Worm (Caenorhabditis elegans) whole organism, L4/young adult: ENCODE results near the gene fbxb-90.

Source experiments
- W03F9.2 ChIP-seq: fragments of 150-350 bp; optimal IDR thresholded peaks from 2 replicates; lab custom pipeline; 2014; ENCODE audit warnings: missing biosample characterization, missing genetic modification characterization
- dao-5 ChIP-seq: sonication (generic microtip); optimal IDR thresholded peaks from 2 replicates; lab custom pipeline; 2016; ENCODE audit warnings: missing genotype, missing genetic modification characterization, moderate library complexity, missing compliant biosample characterization
- him-1 ChIP-seq: sonication (generic microtip); optimal IDR thresholded peaks from 2 replicates; lab custom pipeline; 2016; ENCODE audit warnings: missing genotype, missing genetic modification reagents, missing genetic modification characterization, missing compliant biosample characterization

The fbxb-90 gene

DNA sequence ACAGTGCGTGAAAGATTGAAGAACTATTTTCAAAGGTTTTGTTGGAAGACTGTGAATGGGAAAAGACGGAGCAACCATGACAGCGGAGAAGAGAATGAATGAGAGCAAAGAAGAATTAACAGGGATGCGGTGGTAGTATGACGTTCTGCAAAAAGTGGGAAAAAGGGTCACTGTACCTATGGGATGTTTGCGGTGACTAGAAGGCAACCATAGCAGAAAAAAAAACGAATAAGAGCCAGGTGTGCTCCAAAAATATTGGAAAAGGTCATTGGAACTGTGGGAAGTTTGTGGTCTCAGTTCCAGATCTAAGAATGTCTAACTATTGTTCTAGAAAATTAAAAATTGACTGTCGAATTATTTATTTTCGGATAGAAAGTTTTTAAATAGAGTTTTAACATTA lies at the start of gene fbxb-90:
fbxb-90 (minus strand) TSS at position 101 of the 400 bp plus-strand sequence.
- TF ChIP-seq dao-5 (tag; lab: Kevin White, UChicago) (no peak), W03F9.2 (tag; lab: Kevin White, UChicago) (no peak), him-1 (no peak)

- TF ChIP-seq W03F9.2 (tag; lab: Kevin White, UChicago) (no peak), him-1 (no peak), dao-5 (tag; lab: Kevin White, UChicago) (no peak)
Observed at ce11 chrII:3795323-3795722, 46.7 kb upstream of the fbxb-90 start, which contains the start of gene Y8A9A.2. TSS of gene Y8A9A.2 (plus strand) at chrII:3795623.

DNA sequence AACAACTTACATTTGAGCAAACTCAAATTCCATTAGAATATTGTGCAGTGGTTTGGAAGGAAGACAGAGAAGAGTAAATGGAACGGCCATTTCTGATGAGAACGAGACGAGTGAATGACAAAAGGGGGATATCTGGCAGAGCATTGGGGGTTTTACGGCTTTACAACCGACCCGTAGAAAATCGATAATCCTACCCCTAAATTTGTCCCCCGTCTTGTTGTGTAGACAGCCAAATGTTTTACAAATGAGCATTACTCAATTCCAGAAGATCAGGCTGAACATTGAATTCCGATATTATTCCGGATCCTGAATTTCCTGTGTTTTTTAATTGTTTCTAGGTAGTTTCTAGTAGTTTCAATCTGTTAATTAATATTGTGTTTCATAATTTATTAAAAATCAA lies 44.7 kb upstream of the fbxb-90 start, which contains the start of gene fbxb-99:
fbxb-99 (minus strand) TSS at position 101 of the 400 bp plus-strand sequence.
- TF ChIP-seq him-1 (no peak), dao-5 (tag; lab: Kevin White, UChicago) (no peak)

- TF ChIP-seq him-1 (no peak), W03F9.2 (tag; lab: Kevin White, UChicago) (no peak), dao-5 (tag; lab: Kevin White, UChicago) (no peak)
Observed at ce11 chrII:3788356-3788962, 39.8 kb upstream of the fbxb-90 start.

ce11 chrII:3787151-3787550 lies 38.5 kb upstream of the fbxb-90 start, which contains the start of gene T24E12.13:
TSS of gene T24E12.13 (plus strand) at chrII:3787451.
- TF ChIP-seq dao-5 (tag; lab: Kevin White, UChicago) (no peak), him-1 (no peak), W03F9.2 (tag; lab: Kevin White, UChicago) (no peak)

DNA sequence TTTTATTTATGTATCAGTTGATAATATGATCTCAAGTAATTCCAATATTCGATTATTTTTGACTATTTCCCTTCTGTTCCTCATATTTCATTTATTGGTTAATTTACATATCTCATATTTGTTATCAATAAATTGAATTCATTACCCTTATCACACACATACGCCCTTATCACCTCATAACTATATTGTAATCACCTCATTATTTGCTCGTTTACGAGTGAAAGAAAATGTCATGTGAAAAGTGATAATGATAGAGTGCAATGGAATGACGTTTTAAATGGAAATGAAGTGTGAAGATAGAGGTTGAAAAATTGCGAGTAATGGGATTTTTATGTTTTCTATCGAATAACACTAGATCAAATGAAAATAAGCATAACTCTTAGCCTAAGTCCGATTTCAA lies 37.9 kb upstream of the fbxb-90 start:
- TF ChIP-seq dao-5 (tag; lab: Kevin White, UChicago) (no peak), W03F9.2 (tag; lab: Kevin White, UChicago) (no peak), him-1 (no peak)

DNA sequence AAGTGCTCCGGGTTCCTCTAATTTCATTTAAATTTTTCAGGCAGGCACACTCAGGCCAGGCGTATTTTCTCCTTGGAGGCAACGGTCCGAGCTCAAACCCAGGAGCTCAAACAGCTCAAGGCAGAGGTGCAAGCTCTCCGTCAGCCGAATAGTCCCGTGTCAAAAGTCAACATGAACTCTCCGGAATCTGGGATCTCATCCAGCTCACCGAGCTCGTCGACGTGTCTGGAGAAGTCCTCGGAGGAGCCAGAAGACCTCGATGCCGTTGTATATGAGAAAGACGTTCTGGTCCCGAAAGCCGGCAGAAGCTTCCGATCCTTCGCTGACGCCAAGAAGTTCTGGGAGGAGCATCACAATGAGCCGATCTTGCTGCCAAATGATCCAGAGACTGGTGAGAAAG lies 37.1 kb upstream of the fbxb-90 start:
- TF ChIP-seq W03F9.2 (tag; lab: Kevin White, UChicago) (no peak), him-1 (no peak), dao-5 (tag; lab: Kevin White, UChicago) (no peak)

DNA sequence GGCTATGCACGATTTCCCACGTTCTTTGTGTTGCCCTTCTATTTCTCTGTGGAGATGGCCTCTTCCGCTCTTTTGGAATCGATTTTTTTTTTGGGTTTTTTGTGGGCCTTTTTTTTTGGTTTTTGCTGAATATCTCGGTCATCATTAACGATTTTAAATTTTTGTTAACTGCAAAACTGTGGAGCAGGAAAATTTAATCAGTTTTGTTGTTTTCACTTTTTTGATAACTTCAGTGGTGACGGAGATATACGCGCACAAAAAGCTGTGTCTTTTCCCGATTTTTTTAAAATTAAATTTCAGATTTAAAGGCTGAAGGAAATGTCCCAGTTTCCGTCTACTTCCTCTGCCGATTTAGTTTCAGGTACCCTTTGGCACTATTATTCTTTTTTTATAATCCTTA lies 36.6 kb upstream of the fbxb-90 start, which contains the start of gene T24E12.1:
T24E12.1 (plus strand) TSS at position 301 of the 400 bp plus-strand sequence.
- no peak for TF ChIP-seq W03F9.2 (tag; lab: Kevin White, UChicago)
- no peak for TF ChIP-seq dao-5 (tag; lab: Kevin White, UChicago)
- TF ChIP-seq him-1, result no peak

ce11 chrII:3782309-3783000 lies 33.8 kb upstream of the fbxb-90 start, which contains the start of gene T24E12.2:
TSS of gene T24E12.2 (plus strand) at chrII:3782950.
- no peak for TF ChIP-seq him-1

ce11 chrII:3781238-3781637 lies 32.6 kb upstream of the fbxb-90 start:
- TF ChIP-seq W03F9.2 (tag; lab: Kevin White, UChicago) (no peak), him-1 (no peak)

ce11 chrII:3779463-3779862 lies 30.8 kb upstream of the fbxb-90 start, which contains the start of gene T24E12.11:
TSS of gene T24E12.11 (minus strand) at chrII:3779563.
- no peak for TF ChIP-seq dao-5 (tag; lab: Kevin White, UChicago)
- TF ChIP-seq him-1, result no peak
- TF ChIP-seq W03F9.2 (tag; lab: Kevin White, UChicago), result no peak

DNA sequence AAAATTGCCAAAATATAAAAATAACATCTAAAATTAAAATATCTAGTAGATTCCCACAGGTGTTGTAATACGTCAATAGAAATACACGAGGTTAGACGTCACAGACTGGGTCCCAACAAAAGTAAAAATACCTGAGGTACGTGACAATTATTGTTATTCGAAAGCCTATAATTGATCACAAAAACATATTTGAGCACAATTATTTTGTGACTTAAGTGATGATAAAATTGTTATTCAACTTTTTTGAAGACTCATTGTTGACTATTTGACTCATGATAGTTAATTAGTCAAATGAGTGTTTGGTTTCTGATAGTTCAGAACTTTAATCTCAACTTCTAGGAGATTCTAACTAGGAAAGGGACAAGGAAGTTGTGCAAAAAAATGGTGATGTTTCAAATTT lies 29.2 kb upstream of the fbxb-90 start:
- no peak for TF ChIP-seq dao-5 (tag; lab: Kevin White, UChicago)
- TF ChIP-seq him-1, result no peak

DNA sequence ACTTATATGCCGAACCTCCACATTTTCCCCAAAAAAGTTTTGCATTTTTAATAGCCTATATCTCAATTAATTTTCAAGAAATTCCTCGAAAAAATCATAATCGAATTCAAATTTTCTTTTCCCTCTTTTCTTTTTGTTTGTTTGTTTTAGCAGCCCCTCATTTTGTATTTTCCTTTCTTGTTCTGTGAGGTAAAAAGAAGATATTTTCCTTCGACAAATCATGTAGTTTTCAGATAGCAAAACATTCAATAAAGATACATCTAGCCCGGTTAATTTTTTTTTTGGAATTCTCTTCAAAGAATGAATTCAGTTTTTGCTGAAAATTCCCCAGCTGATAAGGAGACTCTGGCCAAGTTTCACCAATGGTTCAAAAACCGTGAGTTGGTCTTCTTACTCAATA lies 27.1 kb upstream of the fbxb-90 start, which contains the start of gene T24E12.3:
T24E12.3 (plus strand) TSS at position 301 of the 400 bp plus-strand sequence.
- TF ChIP-seq dao-5 (tag; lab: Kevin White, UChicago) (no peak), W03F9.2 (tag; lab: Kevin White, UChicago) (no peak), him-1 (no peak)

- TF ChIP-seq W03F9.2 (tag; lab: Kevin White, UChicago) (no peak), dao-5 (tag; lab: Kevin White, UChicago) (no peak), him-1 (no peak)
Observed at ce11 chrII:3773130-3773529, 24.5 kb upstream of the fbxb-90 start, which contains the start of gene T24E12.10. TSS of gene T24E12.10 (minus strand) at chrII:3773230.
